Fruit fly (Drosophila melanogaster) whole organism, embryonic: ENCODE results near the gene CG34008.
A peak's percentile ranks its signal among the peaks of the same experiment; 100 is the strongest.

Source experiments
- Atf6 ChIP-seq: fragments of 200-800 bp; sonication (Bioruptor generic); IDR thresholded peaks from 2 replicates; pipeline ENCODE4 v1.3.6; 2022; ENCODE audit warnings: missing biosample characterization, missing genetic modification characterization
- CG10462 ChIP-seq: fragments of 200-800 bp; sonication (Bioruptor generic); optimal IDR thresholded peaks from 2 replicates; lab custom pipeline; 2016; ENCODE audit warnings: missing biosample characterization, missing genetic modification characterization
- CG12659 ChIP-seq: fragments of 200-800 bp; sonication (Bioruptor generic); optimal IDR thresholded peaks from 3 replicates; lab custom pipeline; 2017; ENCODE audit warnings: mild to moderate bottlenecking, missing biosample characterization, missing genetic modification reagents, missing genetic modification characterization
- CG12942 ChIP-seq: fragments of 200-800 bp; sonication (Bioruptor generic); optimal IDR thresholded peaks from 3 replicates; lab custom pipeline; 2016; ENCODE audit warnings: missing biosample characterization, missing genetic modification characterization
- CG1529 ChIP-seq: fragments of 200-800 bp; sonication (Bioruptor generic); optimal IDR thresholded peaks from 3 replicates; lab custom pipeline; 2018; ENCODE audit warnings: missing biosample characterization, missing genetic modification characterization
- CG15479 ChIP-seq: fragments of 200-800 bp; sonication (Bioruptor generic); optimal IDR thresholded peaks from 3 replicates; lab custom pipeline; 2019; ENCODE audit warnings: missing biosample characterization, mild to moderate bottlenecking, missing genetic modification characterization, moderate library complexity
- CG17385 ChIP-seq: fragments of 200-800 bp; sonication (Bioruptor generic); optimal IDR thresholded peaks from 3 replicates; lab custom pipeline; 2018; ENCODE audit warnings: missing biosample characterization, mild to moderate bottlenecking, missing genetic modification characterization
- CG18011 ChIP-seq: fragments of 200-800 bp; sonication (Bioruptor generic); optimal IDR thresholded peaks from 2 replicates; lab custom pipeline; 2017; ENCODE audit warnings: missing biosample characterization, missing genetic modification characterization, mild to moderate bottlenecking, moderate library complexity, missing genotype
- CG31388 ChIP-seq: fragments of 200-800 bp; sonication (Bioruptor generic); optimal IDR thresholded peaks from 2 replicates; lab custom pipeline; 2016; ENCODE audit warnings: missing biosample characterization, missing genetic modification characterization
- CG34224 ChIP-seq: fragments of 200-800 bp; sonication (Bioruptor generic); IDR thresholded peaks from 3 replicates; pipeline ENCODE4 v1.3.6; 2022; ENCODE audit warnings: missing biosample characterization, missing genetic modification characterization; ENCODE audit not compliant: partially characterized antibody
- CG3838 ChIP-seq: fragments of 200-800 bp; sonication (Bioruptor generic); optimal IDR thresholded peaks from 3 replicates; lab custom pipeline; 2016; ENCODE audit warnings: missing biosample characterization, missing genetic modification characterization
- CG3847 ChIP-seq: fragments of 200-800 bp; sonication (Bioruptor generic); IDR thresholded peaks from 2 replicates; pipeline ENCODE4 v1.3.6; 2022; ENCODE audit warnings: missing biosample characterization, missing genetic modification characterization
- CG42726 ChIP-seq: fragments of 200-800 bp; sonication (Bioruptor generic); IDR thresholded peaks from 2 replicates; pipeline ENCODE4 v1.3.6; 2022; ENCODE audit warnings: missing biosample characterization, missing genetic modification characterization; ENCODE audit not compliant: partially characterized antibody
- CG9609 ChIP-seq: fragments of 200-800 bp; sonication (Bioruptor generic); optimal IDR thresholded peaks from 3 replicates; lab custom pipeline; 2016; ENCODE audit warnings: missing biosample characterization, missing genetic modification characterization
- CG9727 ChIP-seq: fragments of 200-800 bp; sonication (Bioruptor generic); optimal IDR thresholded peaks from 3 replicates; lab custom pipeline; 2017; ENCODE audit warnings: missing biosample characterization, mild to moderate bottlenecking, missing genetic modification characterization
- CrebB ChIP-seq: fragments of 200-800 bp; sonication (Bioruptor generic); optimal IDR thresholded peaks from 3 replicates; lab custom pipeline; 2018; ENCODE audit warnings: missing biosample characterization, mild to moderate bottlenecking, missing genetic modification characterization
- Dip2 ChIP-seq: fragments of 200-800 bp; sonication (Bioruptor generic); IDR thresholded peaks from 2 replicates; pipeline ENCODE4 v1.3.6; 2022; ENCODE audit warnings: missing biosample characterization, missing genetic modification characterization
- Doc2 ChIP-seq: fragments of 200-800 bp; sonication (Bioruptor generic); IDR thresholded peaks from 2 replicates; pipeline ENCODE4 v1.3.6; 2022; ENCODE audit warnings: missing biosample characterization, missing genetic modification characterization
- HLH4C ChIP-seq: fragments of 200-800 bp; sonication (Bioruptor generic); IDR thresholded peaks from 3 replicates; pipeline ENCODE4 v1.3.6; 2022; ENCODE audit warnings: missing biosample characterization, missing genetic modification characterization; ENCODE audit not compliant: partially characterized antibody
- Hey ChIP-seq: fragments of 200-800 bp; sonication (Bioruptor generic); optimal IDR thresholded peaks from 3 replicates; lab custom pipeline; 2018; ENCODE audit warnings: missing biosample characterization, mild to moderate bottlenecking, missing genetic modification characterization
- Hsf ChIP-seq: fragments of 200-800 bp; sonication (Bioruptor generic); optimal IDR thresholded peaks from 3 replicates; lab custom pipeline; 2016; ENCODE audit warnings: missing biosample characterization, missing genetic modification characterization
- Mrtf ChIP-seq: fragments of 200-800 bp; sonication (Bioruptor generic); IDR thresholded peaks from 3 replicates; pipeline ENCODE4 v1.3.6; 2022; ENCODE audit warnings: missing biosample characterization, missing genetic modification characterization
- NC2α ChIP-seq: fragments of 200-800 bp; sonication (Bioruptor generic); optimal IDR thresholded peaks from 2 replicates; lab custom pipeline; 2016; ENCODE audit warnings: missing biosample characterization, missing genetic modification characterization
- NK7.1 ChIP-seq: fragments of 200-800 bp; sonication (Bioruptor generic); optimal IDR thresholded peaks from 3 replicates; lab custom pipeline; 2016; ENCODE audit warnings: missing biosample characterization, missing genetic modification characterization
- Neu2 ChIP-seq: fragments of 200-800 bp; sonication (Bioruptor generic); optimal IDR thresholded peaks from 3 replicates; lab custom pipeline; 2016; ENCODE audit warnings: missing biosample characterization, missing genetic modification characterization, borderline replicate concordance
- Six4 ChIP-seq: fragments of 200-800 bp; sonication (Bioruptor generic); optimal IDR thresholded peaks from 2 replicates; lab custom pipeline; 2016; ENCODE audit warnings: missing biosample characterization, missing genetic modification characterization
- Tbp ChIP-seq: fragments of >200 bp; optimal IDR thresholded peaks from 2 replicates; lab custom pipeline; 2018; ENCODE audit warnings: missing biosample characterization, missing genetic modification characterization
- caup ChIP-seq: fragments of 200-800 bp; sonication (Bioruptor generic); optimal IDR thresholded peaks from 3 replicates; lab custom pipeline; 2017; ENCODE audit warnings: missing biosample characterization, mild to moderate bottlenecking, missing genetic modification characterization, moderate library complexity; ENCODE audit not compliant: severe bottlenecking
- chif ChIP-seq, 2 experiments: fragments of 200-800 bp; sonication (Bioruptor generic); optimal IDR thresholded peaks; 3 replicates each; lab custom pipeline; 2016; ENCODE audit warnings: missing biosample characterization in 2 of 2, missing genetic modification characterization in 2 of 2
- ci ChIP-seq: fragments of 200-800 bp; sonication (Bioruptor generic); IDR thresholded peaks from 3 replicates; pipeline ENCODE4 v1.3.6; 2022; ENCODE audit warnings: missing biosample characterization, missing genetic modification characterization
- disco-r ChIP-seq: fragments of 200-800 bp; sonication (Bioruptor generic); optimal IDR thresholded peaks from 2 replicates; lab custom pipeline; 2016; ENCODE audit warnings: missing biosample characterization, missing genetic modification characterization
- exex ChIP-seq: fragments of 200-800 bp; sonication (Bioruptor generic); optimal IDR thresholded peaks from 4 replicates; lab custom pipeline; 2018; ENCODE audit warnings: missing biosample characterization, mild to moderate bottlenecking, missing genetic modification characterization, moderate library complexity
- fd64A ChIP-seq: fragments of 200-800 bp; sonication (Bioruptor generic); optimal IDR thresholded peaks from 3 replicates; lab custom pipeline; 2018; ENCODE audit warnings: missing biosample characterization, mild to moderate bottlenecking, missing genetic modification characterization
- fru ChIP-seq: fragments of >200 bp; optimal IDR thresholded peaks from 2 replicates; lab custom pipeline; 2017
- gce ChIP-seq: fragments of 200-800 bp; sonication (Bioruptor generic); IDR thresholded peaks from 3 replicates; pipeline ENCODE4 v1.3.6; 2022; ENCODE audit warnings: missing biosample characterization, missing genetic modification characterization
- kni ChIP-seq: fragments of 200-800 bp; sonication (Bioruptor generic); optimal IDR thresholded peaks from 3 replicates; lab custom pipeline; 2017; ENCODE audit warnings: mild to moderate bottlenecking, missing biosample characterization, missing genetic modification reagents, missing genetic modification characterization
- knrl ChIP-seq: fragments of 200-800 bp; sonication (Bioruptor generic); IDR thresholded peaks from 3 replicates; pipeline ENCODE4 v1.3.6; 2022; ENCODE audit warnings: missing biosample characterization, missing genetic modification characterization; ENCODE audit not compliant: partially characterized antibody
- mirr ChIP-seq: fragments of 200-800 bp; sonication (Bioruptor generic); optimal IDR thresholded peaks from 3 replicates; lab custom pipeline; 2018; ENCODE audit warnings: missing biosample characterization, mild to moderate bottlenecking, missing genetic modification characterization
- peb ChIP-seq: fragments of 200-800 bp; sonication (Bioruptor generic); IDR thresholded peaks from 2 replicates; pipeline ENCODE4 v1.3.6; 2022; ENCODE audit warnings: missing biosample characterization, missing genetic modification characterization
- pita ChIP-seq: fragments of 200-800 bp; sonication (Bioruptor generic); optimal IDR thresholded peaks from 2 replicates; lab custom pipeline; 2017; ENCODE audit warnings: missing biosample characterization, mild to moderate bottlenecking, missing genetic modification characterization
- pum ChIP-seq: fragments of 200-800 bp; sonication (Bioruptor generic); optimal IDR thresholded peaks from 2 replicates; lab custom pipeline; 2016; ENCODE audit warnings: missing biosample characterization, missing genetic modification characterization
- pzg ChIP-seq: fragments of 200-800 bp; sonication (Bioruptor generic); optimal IDR thresholded peaks from 3 replicates; lab custom pipeline; 2018; ENCODE audit warnings: missing biosample characterization, mild to moderate bottlenecking, missing genetic modification characterization, moderate library complexity
- sc ChIP-seq, 3 experiments: fragments of >200 bp in 2 of 3; fragments of 200-800 bp in 1 of 3; sonication (Bioruptor generic) in 1 of 3; optimal IDR thresholded peaks; 2 replicates in 2 of 3; 3 replicates in 1 of 3; lab custom pipeline; 2017; ENCODE audit warnings: mild to moderate bottlenecking in 1 of 3, missing biosample characterization in 1 of 3, missing genetic modification characterization in 1 of 3, missing genetic modification reagents in 1 of 3
- schlank ChIP-seq: fragments of 200-800 bp; sonication (Bioruptor generic); optimal IDR thresholded peaks from 2 replicates; lab custom pipeline; 2018; ENCODE audit warnings: missing biosample characterization, mild to moderate bottlenecking, missing genetic modification characterization
- slou ChIP-seq: fragments of 200-800 bp; sonication (Bioruptor generic); optimal IDR thresholded peaks from 3 replicates; lab custom pipeline; 2016; ENCODE audit warnings: missing biosample characterization, missing genetic modification characterization
- toy ChIP-seq: fragments of 200-800 bp; sonication (Bioruptor generic); IDR thresholded peaks from 2 replicates; pipeline ENCODE4 v1.3.6; 2022; ENCODE audit warnings: missing biosample characterization, missing genetic modification characterization
- tup ChIP-seq: fragments of 200-800 bp; sonication (Bioruptor generic); optimal IDR thresholded peaks from 2 replicates; lab custom pipeline; 2016; ENCODE audit warnings: missing biosample characterization, mild to moderate bottlenecking, missing genetic modification characterization, moderate library complexity
- zf30C ChIP-seq: fragments of 200-800 bp; sonication (Bioruptor generic); optimal IDR thresholded peaks from 3 replicates; lab custom pipeline; 2018; ENCODE audit warnings: missing biosample characterization, mild to moderate bottlenecking, missing genetic modification characterization

Gene CG34008

dm6 chr3R:20587630-20588479 is 6.5 kb upstream of the CG34008 start, which contains the start of gene Septin2 (continued):
- TF ChIP-seq CG9727 (GFP tag; lab: Kevin White, UChicago) (peak; percentile 89), slou (GFP tag; lab: Kevin White, UChicago) (no peak), NC2α (GFP tag; lab: Kevin White, UChicago) (peak; percentile 46), CG15479 (GFP tag; lab: Kevin White, UChicago) (no peak), NK7.1 (peak; percentile 41), fru (no peak), CG1529 (peak; percentile 84), CG42726 (GFP tag; lab: Robert Waterston, UW) (no peak), toy (GFP tag; lab: Robert Waterston, UW) (no peak), CG18011 (peak; percentile 31), disco-r (GFP tag; lab: Kevin White, UChicago) (peak; percentile 26), chif (GFP tag; optimal IDR thresholded peaks at IDR 0.05; lab: Kevin White, UChicago) (peak; percentile 49 to 83), CG9609 (peak; percentile 27), CG10462 (GFP tag; lab: Kevin White, UChicago) (peak; percentile 78), tup (peak; percentile 55), fd64A (peak; percentile 66), exex (tag; lab: Kevin White, UChicago) (no peak), ci (GFP tag; lab: Robert Waterston, UW) (peak; percentile 63; the same call in 2 of the 3 replicates), Hey (tag; lab: Kevin White, UChicago) (no peak), CG12942 (GFP tag; lab: Kevin White, UChicago) (peak; percentile 75), pum (GFP tag; lab: Kevin White, UChicago) (peak; percentile 56), Six4 (GFP tag; lab: Kevin White, UChicago) (peak; percentile 81), zf30C (no peak), kni (GFP tag; lab: Kevin White, UChicago) (peak; percentile 71), gce (GFP tag; lab: Robert Waterston, UW) (no peak), HLH4C (no peak), Atf6 (GFP tag; lab: Robert Waterston, UW) (peak; percentile 47; the same call in 1 of the 2 replicates), caup (GFP tag; lab: Kevin White, UChicago) (peak; percentile 68), CG12659 (peak; percentile 72), CG34224 (GFP tag; lab: Robert Waterston, UW) (no peak), Tbp (GFP tag; lab: Kevin White, UChicago) (no peak), pita (GFP tag; lab: Kevin White, UChicago) (no peak), pzg (peak; percentile 44), CrebB (tag; lab: Kevin White, UChicago) (no peak), Doc2 (no peak), CG3847 (GFP tag; lab: Robert Waterston, UW) (no peak), CG3838 (peak; percentile 70), peb (GFP tag; lab: Robert Waterston, UW) (0 out of 2 replicates have a peak, but pooled peaks have one; percentile 15), knrl (GFP tag; lab: Robert Waterston, UW) (no peak), Mrtf (no peak; the same call in 2 of the 3 replicates), CG31388 (GFP tag; lab: Kevin White, UChicago) (peak; percentile 63), Hsf (GFP tag; lab: Kevin White, UChicago) (peak; percentile 84), schlank (tag; lab: Kevin White, UChicago) (no peak), CG17385 (GFP tag; lab: Kevin White, UChicago) (peak; percentile 77), mirr (GFP tag; lab: Kevin White, UChicago) (no peak), Neu2 (GFP tag; lab: Kevin White, UChicago) (no peak), sc (optimal IDR thresholded peaks at IDR 0.05; lab: Kevin White, UChicago) (no peak), sc (GFP tag; optimal IDR thresholded peaks at IDR 0.05; lab: Kevin White, UChicago) (peak; percentile 79), Dip2 (GFP tag; lab: Robert Waterston, UW) (no peak)
